Fruit fly (Drosophila melanogaster): Measurements from ENCODE around the gene CG5556.

Gene CG5556

dm6 chr2L:1361771-1362632 lies 9.3 kb upstream of the CG5556 start, which contains the start of gene NLaz (continued):
- TF ChIP-seq fd96Cb (tag; optimal IDR thresholded peaks at IDR 0.05) (no peak), CG2889 (GFP tag; IDR thresholded peaks at IDR 0.05) (no peak), NC2β (GFP tag; optimal IDR thresholded peaks at IDR 0.05) (no peak), scrt (GFP tag; optimal IDR thresholded peaks at IDR 0.05) (peak; percentile 2), CG4424 (GFP tag; optimal IDR thresholded peaks at IDR 0.05) (no peak), hbn (GFP tag; IDR thresholded peaks at IDR 0.05; ENCODE audit: partially characterized antibody) (no peak), dm (GFP tag; optimal IDR thresholded peaks at IDR 0.05) (no peak), CG18764 (GFP tag; optimal IDR thresholded peaks at IDR 0.05) (no peak), CG1603 (tag; optimal IDR thresholded peaks at IDR 0.05) (peak; percentile 35), CG9437 (GFP tag; optimal IDR thresholded peaks at IDR 0.05) (no peak), slbo (GFP tag; IDR thresholded peaks at IDR 0.05) (peak; percentile 55), sd (tag; optimal IDR thresholded peaks at IDR 0.05) (no peak), CoRest (tag; optimal IDR thresholded peaks at IDR 0.05) (peak; percentile 19), CG31441 (GFP tag; IDR thresholded peaks at IDR 0.05) (no peak), Dp (GFP tag; optimal IDR thresholded peaks at IDR 0.05) (peak; percentile 4), corto (GFP tag; optimal IDR thresholded peaks at IDR 0.05) (no peak), repo (GFP tag; optimal IDR thresholded peaks at IDR 0.05) (no peak), btn (GFP tag; optimal IDR thresholded peaks at IDR 0.05) (peak; percentile 38), CG11398 (GFP tag; optimal IDR thresholded peaks at IDR 0.05) (no peak), CG8290 (GFP tag; optimal IDR thresholded peaks at IDR 0.05) (no peak), CG8290 (tag; optimal IDR thresholded peaks at IDR 0.05) (no peak), ro (GFP tag; IDR thresholded peaks at IDR 0.05) (peak; percentile 49; the same call in 1 of the 2 replicates), CG8765 (GFP tag; IDR thresholded peaks at IDR 0.05) (no peak), CG1832 (GFP tag; optimal IDR thresholded peaks at IDR 0.05) (no peak), fd64A (GFP tag; optimal IDR thresholded peaks at IDR 0.05) (no peak), gt (GFP tag; IDR thresholded peaks at IDR 0.05) (no peak), HmgD (GFP tag; optimal IDR thresholded peaks at IDR 0.05) (no peak), dmrt99B (tag; optimal IDR thresholded peaks at IDR 0.05) (peak; percentile 28), chif (GFP tag; optimal IDR thresholded peaks at IDR 0.05) (peak in 1 of 2 experiments; percentile 27), nom (GFP tag; optimal IDR thresholded peaks at IDR 0.05) (no peak), CG2116 (GFP tag; optimal IDR thresholded peaks at IDR 0.05) (no peak), H15 (GFP tag; IDR thresholded peaks at IDR 0.05) (no peak), Gug (GFP tag; IDR thresholded peaks at IDR 0.05) (peak; percentile 56; the same call in 2 of the 4 replicates), lab (GFP tag; optimal IDR thresholded peaks at IDR 0.05) (no peak), CG11456 (GFP tag; IDR thresholded peaks at IDR 0.05) (peak; percentile 97), YL-1 (GFP tag; optimal IDR thresholded peaks at IDR 0.05) (no peak), hkb (optimal IDR thresholded peaks at IDR 0.05) (no peak), hkb (GFP tag; IDR thresholded peaks at IDR 0.05) (no peak), CG12942 (GFP tag; optimal IDR thresholded peaks at IDR 0.05) (no peak), Neu2 (GFP tag; optimal IDR thresholded peaks at IDR 0.05; ENCODE audit: borderline replicate concordance) (no peak), CG12299 (tag; optimal IDR thresholded peaks at IDR 0.05) (no peak), p53 (GFP tag; optimal IDR thresholded peaks at IDR 0.05) (no peak), Dfd (GFP tag; optimal IDR thresholded peaks at IDR 0.05) (no peak), CG7745 (tag; optimal IDR thresholded peaks at IDR 0.05) (no peak), chn (GFP tag; optimal IDR thresholded peaks at IDR 0.05) (no peak), HLH4C (GFP tag; IDR thresholded peaks at IDR 0.05; ENCODE audit: partially characterized antibody) (no peak), Sox102F (GFP tag; optimal IDR thresholded peaks at IDR 0.05) (peak; percentile 45), trem (tag; optimal IDR thresholded peaks at IDR 0.05) (no peak), vnd (GFP tag; IDR thresholded peaks at IDR 0.05; ENCODE audit: partially characterized antibody) (no peak), Nf-YA (GFP tag; IDR thresholded peaks at IDR 0.05) (0 out of 2 replicates have a peak, but pooled peaks have one; percentile 21)

Data from whole organism, embryonic.